Worm (Caenorhabditis elegans): Measurements from ENCODE around the gene mks-2.

mks-2 gene

DNA sequence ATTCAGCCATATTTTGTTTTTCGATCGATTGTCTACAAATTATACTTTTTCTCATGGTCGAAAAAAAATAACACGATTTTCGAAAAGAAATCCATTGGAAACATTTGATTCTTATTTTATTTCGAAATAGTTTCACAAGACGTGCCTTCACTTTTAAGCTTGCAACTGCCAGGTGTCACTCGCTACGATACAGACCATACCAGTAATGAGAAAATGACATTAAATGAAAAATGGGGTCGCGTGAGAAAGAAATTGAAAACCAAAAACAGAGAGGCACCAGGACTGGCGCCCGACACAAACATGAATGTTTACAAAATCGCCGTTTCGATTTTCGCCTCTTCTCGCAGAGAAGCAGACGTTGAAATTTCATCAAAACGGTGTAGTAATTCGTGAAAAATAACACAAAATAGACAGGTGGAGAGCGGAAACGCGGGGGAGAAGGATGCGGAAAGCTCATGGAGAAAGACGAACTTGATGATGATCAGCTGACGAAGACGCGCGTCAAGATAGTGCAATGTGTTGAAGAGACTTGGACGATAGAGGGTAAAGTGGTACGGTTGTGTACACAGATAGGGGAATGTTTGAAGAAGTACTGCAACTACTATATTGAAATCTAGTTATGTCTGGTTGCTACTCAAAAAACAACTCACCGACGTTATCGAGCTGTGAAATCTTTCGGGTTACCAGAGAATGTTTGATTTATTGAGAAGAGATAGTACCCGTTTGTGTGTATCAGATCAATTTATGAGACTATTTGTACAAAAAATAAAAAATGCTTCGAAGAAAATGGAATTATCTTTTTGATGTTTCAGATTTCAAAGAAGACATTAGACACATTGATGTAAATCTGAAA lies 17.1 kb upstream of the mks-2 start:
- TF ChIP-seq nhr-237 (tag; optimal IDR thresholded peaks at IDR 0.05) (no peak), egl-27 (tag; optimal IDR thresholded peaks at IDR 0.05) (no peak), zag-1 (tag; optimal IDR thresholded peaks at IDR 0.05) (no peak), sea-2 (GFP tag; optimal IDR thresholded peaks at IDR 0.05) (no peak), mdl-1 (tag; optimal IDR thresholded peaks at IDR 0.05) (no peak), egl-5 (tag; optimal IDR thresholded peaks at IDR 0.05) (no peak), elt-1 (tag; optimal IDR thresholded peaks at IDR 0.05) (peak; percentile 81), pha-4 (tag; optimal IDR thresholded peaks at IDR 0.05) (peak; percentile 87), skn-1 (tag; optimal IDR thresholded peaks at IDR 0.05) (no peak)

DNA sequence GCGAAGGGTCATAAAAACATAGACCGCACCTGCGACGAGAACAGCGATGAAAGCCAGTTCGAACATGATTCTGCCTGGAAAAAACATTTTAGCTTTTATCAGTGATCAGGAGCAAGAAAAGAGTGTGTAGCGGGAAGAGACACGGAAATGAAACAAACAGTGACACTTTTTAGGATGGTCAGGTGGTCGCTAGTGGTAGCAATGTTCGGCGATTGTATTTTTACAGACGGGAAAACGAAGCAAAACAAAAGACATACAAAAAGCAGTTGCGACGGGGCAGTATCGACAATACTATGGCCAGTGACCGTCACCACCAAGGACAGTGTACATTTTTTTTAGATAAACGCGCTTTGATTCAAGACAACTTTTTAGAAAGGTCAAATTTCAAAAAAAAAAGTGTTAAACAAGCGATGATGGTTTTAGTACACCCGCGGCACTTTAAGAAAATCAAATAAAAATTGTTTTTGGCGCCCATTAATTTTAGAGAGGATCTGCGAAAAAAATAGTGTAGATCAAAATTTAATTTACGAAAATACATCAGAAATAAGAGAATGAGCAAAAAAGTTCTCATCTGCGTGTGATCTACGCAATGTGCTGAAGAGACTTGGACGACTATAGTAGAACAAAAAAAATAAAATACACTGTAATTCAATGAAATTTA lies 16.3 kb upstream of the mks-2 start, which contains the start of gene T24H7.9:
TSS of gene T24H7.9 (minus strand) at position 74 of the 661 bp plus-strand sequence.
- TF ChIP-seq pha-4 (tag; optimal IDR thresholded peaks at IDR 0.05) (peak; percentile 68), jun-1 (tag; optimal IDR thresholded peaks at IDR 0.05) (no peak), ztf-11 (tag; optimal IDR thresholded peaks at IDR 0.05) (no peak), ceh-16 (tag; optimal IDR thresholded peaks at IDR 0.05) (no peak), fkh-10 (GFP tag; optimal IDR thresholded peaks at IDR 0.05) (no peak), mml-1 (tag; optimal IDR thresholded peaks at IDR 0.05) (no peak), nhr-77 (tag; optimal IDR thresholded peaks at IDR 0.05) (no peak), pqm-1 (tag; optimal IDR thresholded peaks at IDR 0.05) (no peak), elt-3 (tag; optimal IDR thresholded peaks at IDR 0.05) (no peak), unc-62 (GFP tag; optimal IDR thresholded peaks at IDR 0.05) (no peak), zag-1 (tag; optimal IDR thresholded peaks at IDR 0.05) (no peak), ZK546.5 (tag; optimal IDR thresholded peaks at IDR 0.05) (no peak), ztf-4 (tag; optimal IDR thresholded peaks at IDR 0.05) (no peak), nfya-1 (tag; optimal IDR thresholded peaks at IDR 0.05; ENCODE audit: insufficient read depth) (no peak), nhr-67 (tag; optimal IDR thresholded peaks at IDR 0.05) (no peak), nhr-25 (tag; optimal IDR thresholded peaks at IDR 0.05) (peak; percentile 30), elt-2 (tag; optimal IDR thresholded peaks at IDR 0.05) (peak; percentile 47)

DNA sequence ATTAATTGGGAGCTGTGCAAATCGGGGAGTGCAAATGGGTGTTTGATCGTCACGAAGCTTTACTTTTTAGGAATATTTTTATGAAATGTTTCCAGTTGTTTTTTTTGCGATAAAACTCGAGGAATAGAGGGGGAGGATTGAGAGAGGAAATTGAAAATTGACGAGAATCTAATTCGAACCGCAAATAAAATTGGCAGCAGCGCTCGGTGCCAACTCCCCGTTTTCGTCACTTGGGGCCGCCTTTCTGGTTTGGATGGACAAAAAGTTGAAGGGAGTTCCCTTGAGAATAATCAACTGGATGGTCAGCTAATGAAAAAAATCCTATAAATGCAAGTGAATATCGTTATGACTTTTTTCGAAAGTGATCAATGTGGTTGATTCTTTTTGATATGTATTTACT lies 10.9 kb upstream of the mks-2 start:
- TF ChIP-seq lin-39 (tag; optimal IDR thresholded peaks at IDR 0.05) (no peak), nfya-1 (tag; optimal IDR thresholded peaks at IDR 0.05; ENCODE audit: insufficient read depth) (no peak), nhr-67 (tag; optimal IDR thresholded peaks at IDR 0.05) (no peak), nhr-11 (tag; optimal IDR thresholded peaks at IDR 0.05) (no peak), hmg-11 (tag; optimal IDR thresholded peaks at IDR 0.05) (no peak), ama-1 (optimal IDR thresholded peaks at IDR 0.05) (no peak), nhr-23 (tag; optimal IDR thresholded peaks at IDR 0.05) (no peak), aly-2 (tag; optimal IDR thresholded peaks at IDR 0.05) (no peak), tbx-2 (tag; optimal IDR thresholded peaks at IDR 0.05) (no peak), eor-1 (tag; optimal IDR thresholded peaks at IDR 0.05) (no peak), lsy-12 (tag; optimal IDR thresholded peaks at IDR 0.05) (no peak)

DNA sequence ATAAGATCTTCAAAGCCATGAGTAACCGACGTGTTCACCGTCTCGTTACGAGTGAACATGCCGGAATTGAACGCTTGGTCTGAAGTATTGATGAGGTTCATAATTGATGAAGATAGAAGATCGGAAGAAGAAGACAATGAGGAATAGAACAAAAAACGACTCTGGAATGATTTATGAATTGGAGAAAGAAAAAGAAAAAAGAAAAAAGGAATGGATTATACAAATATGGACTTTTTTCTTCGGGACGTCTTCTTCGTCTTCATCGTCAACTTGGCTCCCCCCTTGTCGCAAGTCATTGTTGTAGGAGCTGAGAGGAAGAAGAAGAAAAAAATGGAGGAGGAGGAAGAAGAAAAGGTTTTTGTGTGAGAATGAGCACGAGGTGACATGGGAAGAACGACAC lies 7.7 kb upstream of the mks-2 start, which contains the start of gene srsy-2:
TSS of gene srsy-2 (minus strand) at position 101 of the 400 bp plus-strand sequence.
- no peak for TF ChIP-seq sea-2 (GFP tag; optimal IDR thresholded peaks at IDR 0.05)
- no peak for TF ChIP-seq daf-12 (tag; optimal IDR thresholded peaks at IDR 0.05)
- no peak for TF ChIP-seq elt-1 (tag; optimal IDR thresholded peaks at IDR 0.05)
- TF ChIP-seq nhr-67 (tag; optimal IDR thresholded peaks at IDR 0.05), result no peak
- no peak for TF ChIP-seq ztf-4 (tag; optimal IDR thresholded peaks at IDR 0.05)
- TF ChIP-seq nhr-43 (tag; optimal IDR thresholded peaks at IDR 0.05; ENCODE audit: poor library complexity, severe bottlenecking), result no peak
- no peak for TF ChIP-seq lin-15B (tag; optimal IDR thresholded peaks at IDR 0.05)
- TF ChIP-seq ZK546.5 (tag; optimal IDR thresholded peaks at IDR 0.05), result no peak
- TF ChIP-seq hmg-11 (tag; optimal IDR thresholded peaks at IDR 0.05), result no peak
- no peak for TF ChIP-seq nhr-77 (tag; optimal IDR thresholded peaks at IDR 0.05)
- no peak for TF ChIP-seq nhr-25 (tag; optimal IDR thresholded peaks at IDR 0.05)
- no peak for TF ChIP-seq lin-39 (tag; optimal IDR thresholded peaks at IDR 0.05)
- TF ChIP-seq ceh-82 (tag; optimal IDR thresholded peaks at IDR 0.05), result no peak
- no peak for TF ChIP-seq nhr-12 (tag; optimal IDR thresholded peaks at IDR 0.05)
